Worm (Caenorhabditis elegans) whole organism, midembryonic: ENCODE data around the gene sru-8.

Experiments
- cog-1 ChIP-seq: sonication (generic microtip); optimal IDR thresholded peaks from 2 replicates; lab custom pipeline; 2016; ENCODE audit warnings: missing genetic modification characterization, missing compliant biosample characterization
- flt-1 ChIP-seq: fragments of 200-800 bp; sonication (Bioruptor generic); IDR thresholded peaks from 2 replicates; pipeline ENCODE4 v1.3.6; 2022; ENCODE audit warnings: missing genetic modification characterization, missing compliant biosample characterization
- klf-2 ChIP-seq: fragments of 200-800 bp; sonication (Bioruptor generic); conservative IDR thresholded peaks from 2 replicates; pipeline ENCODE4 v1.3.6; 2022; ENCODE audit warnings: missing genetic modification reagents, missing genetic modification characterization, missing compliant biosample characterization
- med-1 ChIP-seq: sonication (generic microtip); optimal IDR thresholded peaks from 2 replicates; lab custom pipeline; 2017; ENCODE audit warnings: missing genetic modification characterization, mild to moderate bottlenecking, missing compliant biosample characterization, antibody characterized with exemption, missing genetic modification reagents; ENCODE audit not compliant: insufficient read depth
- ref-1 ChIP-seq: fragments of 200-800 bp; sonication (Bioruptor generic); conservative IDR thresholded peaks from 2 replicates; pipeline ENCODE4 v1.3.6; 2022; ENCODE audit warnings: missing genetic modification reagents, missing genetic modification characterization, missing compliant biosample characterization
- ztf-29 ChIP-seq: fragments of 200-800 bp; sonication (Bioruptor generic); IDR thresholded peaks from 2 replicates; pipeline ENCODE4 v1.3.6; 2022; ENCODE audit warnings: missing genetic modification reagents, missing genetic modification characterization, missing compliant biosample characterization

DNA sequence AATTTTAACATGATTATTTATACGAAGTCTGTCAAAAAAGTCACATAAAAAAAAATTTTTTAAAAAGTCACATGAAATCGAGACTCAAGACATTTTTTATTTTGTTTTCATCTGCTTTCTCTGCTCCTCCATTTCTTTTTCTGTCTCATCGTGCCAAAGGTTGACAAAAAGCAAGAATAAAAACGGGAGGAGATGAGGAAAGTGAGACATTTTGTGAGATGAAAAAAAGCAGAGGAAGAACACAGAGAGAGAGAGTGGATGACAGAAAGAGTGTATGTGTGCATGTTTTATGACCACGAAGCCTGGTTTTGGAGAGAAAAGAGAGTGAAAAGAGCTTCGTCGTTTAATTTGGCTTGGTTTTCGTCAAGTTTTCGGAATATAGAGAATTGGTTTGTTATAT lies 10.1 kb downstream of the sru-8 start:
- TF ChIP-seq flt-1 (GFP tag; lab: Robert Waterston, UW) (no peak), med-1 (GFP tag; lab: Kevin White, UChicago) (no peak), klf-2 (GFP tag; lab: Robert Waterston, UW) (no peak), cog-1 (tag; lab: Kevin White, UChicago) (no peak), ref-1 (GFP tag; lab: Robert Waterston, UW) (no peak), ztf-29 (GFP tag; lab: Robert Waterston, UW) (no peak)
